Fruit fly (Drosophila melanogaster): Measurements from ENCODE around the gene vrs.

Gene vrs

dm6 chr3R:12401672-12402296 lies 45.7 kb upstream of the vrs start, which contains the start of gene DNAlig3 (continued):
- TF ChIP-seq fu2 (GFP tag; optimal IDR thresholded peaks at IDR 0.05) (no peak), HLHmδ (GFP tag; optimal IDR thresholded peaks at IDR 0.05) (peak; percentile 65), Drgx (GFP tag; IDR thresholded peaks at IDR 0.05) (peak; percentile 49; the same call in 1 of the 2 replicates), Abd-B (GFP tag; optimal IDR thresholded peaks at IDR 0.05) (no peak), hb (GFP tag; IDR thresholded peaks at IDR 0.05; ENCODE audit: partially characterized antibody) (0 out of 3 replicates have a peak, but pooled peaks have one; percentile 64), Max (GFP tag; optimal IDR thresholded peaks at IDR 0.05) (no peak), ci (GFP tag; IDR thresholded peaks at IDR 0.05) (peak; percentile 49; the same call in 1 of the 3 replicates), CG4617 (GFP tag; optimal IDR thresholded peaks at IDR 0.05; ENCODE audit: borderline replicate concordance) (peak; percentile 2), maf-S (GFP tag; optimal IDR thresholded peaks at IDR 0.05) (no peak), scrt (GFP tag; optimal IDR thresholded peaks at IDR 0.05) (peak; percentile 53), trem (tag; optimal IDR thresholded peaks at IDR 0.05) (peak; percentile 23), CG16813 (GFP tag; IDR thresholded peaks at IDR 0.05; ENCODE audit: partially characterized antibody) (peak; percentile 45; the same call in 1 of the 3 replicates), CG6765 (GFP tag; optimal IDR thresholded peaks at IDR 0.05) (no peak), CG31365 (tag; optimal IDR thresholded peaks at IDR 0.05) (no peak), bbx (GFP tag; IDR thresholded peaks at IDR 0.05; ENCODE audit: partially characterized antibody) (peak; percentile 63), nau (GFP tag; optimal IDR thresholded peaks at IDR 0.05) (no peak), CG31224 (GFP tag; IDR thresholded peaks at IDR 0.05) (no peak), CG34376 (GFP tag; optimal IDR thresholded peaks at IDR 0.05) (peak; percentile 44), amos (GFP tag; IDR thresholded peaks at IDR 0.05; ENCODE audit: partially characterized antibody) (peak; percentile 52; the same call in 1 of the 2 replicates), CG30403 (GFP tag; optimal IDR thresholded peaks at IDR 0.05) (no peak), lola (GFP tag; optimal IDR thresholded peaks at IDR 0.05) (no peak), pzg (GFP tag; optimal IDR thresholded peaks at IDR 0.05) (peak; percentile 68), CG18262 (tag; optimal IDR thresholded peaks at IDR 0.05) (no peak), chinmo (GFP tag; IDR thresholded peaks at IDR 0.05; ENCODE audit: partially characterized antibody) (0 out of 4 replicates have a peak, but pooled peaks have one; percentile 27), ab (GFP tag; optimal IDR thresholded peaks at IDR 0.05) (no peak), al (GFP tag; IDR thresholded peaks at IDR 0.05) (no peak), CG17328 (GFP tag; IDR thresholded peaks at IDR 0.05) (no peak), psq (GFP tag; optimal IDR thresholded peaks at IDR 0.05) (no peak), hth (optimal IDR thresholded peaks at IDR 0.05) (no peak), twi (tag; optimal IDR thresholded peaks at IDR 0.05) (no peak), dysf (GFP tag; IDR thresholded peaks at IDR 0.05) (no peak), Rfx (GFP tag; IDR thresholded peaks at IDR 0.05) (no peak), Pdp1 (GFP tag; optimal IDR thresholded peaks at IDR 0.05) (peak in 1 of 2 experiments; percentile 10), CG17385 (GFP tag; optimal IDR thresholded peaks at IDR 0.05) (no peak), CG17802 (tag; optimal IDR thresholded peaks at IDR 0.05) (no peak), sd (tag; optimal IDR thresholded peaks at IDR 0.05) (peak; percentile 29), CG6854 (GFP tag; optimal IDR thresholded peaks at IDR 0.05) (no peak), CG8388 (GFP tag; optimal IDR thresholded peaks at IDR 0.05) (no peak), wor (GFP tag; IDR thresholded peaks at IDR 0.05) (no peak), CG17186 (GFP tag; optimal IDR thresholded peaks at IDR 0.05) (peak; percentile 77), CG2889 (GFP tag; IDR thresholded peaks at IDR 0.05) (no peak), CG11398 (GFP tag; optimal IDR thresholded peaks at IDR 0.05) (no peak), bigmax (GFP tag; optimal IDR thresholded peaks at IDR 0.05) (peak; percentile 8), YL-1 (GFP tag; optimal IDR thresholded peaks at IDR 0.05) (no peak), Ada2b (GFP tag; IDR thresholded peaks at IDR 0.05) (no peak), CG14667 (GFP tag; IDR thresholded peaks at IDR 0.05) (no peak), CG7357 (GFP tag; IDR thresholded peaks at IDR 0.05) (no peak), Scr (GFP tag; IDR thresholded peaks at IDR 0.05; ENCODE audit: partially characterized antibody) (peak; percentile 60), CG6683 (GFP tag; optimal IDR thresholded peaks at IDR 0.05) (peak; percentile 8)
